Fruit fly (Drosophila melanogaster) whole organism, embryonic: ENCODE measurements around the gene ps.

Source experiments
- BtbVII ChIP-seq: fragments of 200-800 bp; sonication (Bioruptor generic); optimal IDR thresholded peaks from 3 replicates; lab custom pipeline; 2017; ENCODE audit warnings: missing biosample characterization, mild to moderate bottlenecking, missing genetic modification characterization
- CG10543 ChIP-seq: fragments of 200-800 bp; sonication (Bioruptor generic); optimal IDR thresholded peaks from 3 replicates; lab custom pipeline; 2017; ENCODE audit warnings: missing biosample characterization, mild to moderate bottlenecking, missing genetic modification characterization, moderate library complexity
- CG13287 ChIP-seq: fragments of 200-800 bp; sonication (Bioruptor generic); IDR thresholded peaks from 2 replicates; pipeline ENCODE4 v1.3.6; 2022; ENCODE audit warnings: missing biosample characterization, missing genetic modification characterization; ENCODE audit not compliant: partially characterized antibody
- CG13296 ChIP-seq: fragments of 200-800 bp; sonication (Bioruptor generic); optimal IDR thresholded peaks from 3 replicates; lab custom pipeline; 2018; ENCODE audit warnings: missing biosample characterization, mild to moderate bottlenecking, missing genetic modification characterization
- CG13894 ChIP-seq: fragments of 200-800 bp; sonication (Bioruptor generic); optimal IDR thresholded peaks from 3 replicates; lab custom pipeline; 2018; ENCODE audit warnings: missing biosample characterization, mild to moderate bottlenecking, missing genetic modification characterization, moderate library complexity
- CG15601 ChIP-seq: fragments of 200-800 bp; sonication (Bioruptor generic); optimal IDR thresholded peaks from 3 replicates; lab custom pipeline; 2019; ENCODE audit warnings: missing biosample characterization, mild to moderate bottlenecking, missing genetic modification characterization, moderate library complexity
- CG17359 ChIP-seq: fragments of 200-800 bp; sonication (Bioruptor generic); optimal IDR thresholded peaks from 3 replicates; lab custom pipeline; 2018; ENCODE audit warnings: missing biosample characterization, mild to moderate bottlenecking, missing genetic modification characterization, moderate library complexity
- CG17568 ChIP-seq: fragments of 200-800 bp; sonication (Bioruptor generic); optimal IDR thresholded peaks from 2 replicates; lab custom pipeline; 2018; ENCODE audit warnings: missing biosample characterization, mild to moderate bottlenecking, missing genetic modification characterization, moderate library complexity
- CG2889 ChIP-seq: fragments of 200-800 bp; sonication (Bioruptor generic); IDR thresholded peaks from 3 replicates; pipeline ENCODE4 v1.3.6; 2022; ENCODE audit warnings: missing biosample characterization, missing genetic modification characterization
- CG30431 ChIP-seq: fragments of 200-800 bp; sonication (Bioruptor generic); optimal IDR thresholded peaks from 2 replicates; lab custom pipeline; 2017; ENCODE audit warnings: missing biosample characterization, missing genetic modification characterization
- CG3163 ChIP-seq: fragments of 200-800 bp; sonication (Bioruptor generic); optimal IDR thresholded peaks from 3 replicates; lab custom pipeline; 2016; ENCODE audit warnings: missing biosample characterization, missing genetic modification characterization
- CG4328 ChIP-seq: fragments of 200-800 bp; sonication (Bioruptor generic); optimal IDR thresholded peaks from 3 replicates; lab custom pipeline; 2017; ENCODE audit warnings: missing biosample characterization, missing genetic modification reagents, missing genetic modification characterization
- CG5180 ChIP-seq: fragments of 200-800 bp; sonication (Bioruptor generic); optimal IDR thresholded peaks from 3 replicates; lab custom pipeline; 2017; ENCODE audit warnings: missing biosample characterization, missing genetic modification characterization, mild to moderate bottlenecking, moderate library complexity, missing genetic modification reagents
- CG7839 ChIP-seq: fragments of 200-800 bp; sonication (Bioruptor generic); optimal IDR thresholded peaks from 3 replicates; lab custom pipeline; 2018; ENCODE audit warnings: missing biosample characterization, mild to moderate bottlenecking, missing genetic modification characterization, moderate library complexity
- CG7963 ChIP-seq: fragments of 200-800 bp; sonication (Bioruptor generic); IDR thresholded peaks from 3 replicates; pipeline ENCODE4 v1.3.6; 2022; ENCODE audit warnings: missing biosample characterization, missing genetic modification characterization; ENCODE audit not compliant: partially characterized antibody
- CG8281 ChIP-seq: fragments of 200-800 bp; sonication (Bioruptor generic); optimal IDR thresholded peaks from 2 replicates; lab custom pipeline; 2018; ENCODE audit warnings: missing biosample characterization, mild to moderate bottlenecking, missing genetic modification characterization, moderate library complexity
- CG8924 ChIP-seq: fragments of 200-800 bp; optimal IDR thresholded peaks from 3 replicates; lab custom pipeline; 2019; ENCODE audit warnings: missing biosample characterization, mild to moderate bottlenecking, missing genetic modification characterization, moderate library complexity
- CHES-1-like ChIP-seq: fragments of 200-800 bp; sonication (Bioruptor generic); optimal IDR thresholded peaks from 2 replicates; lab custom pipeline; 2016; ENCODE audit warnings: missing biosample characterization, missing genetic modification characterization
- CrebB ChIP-seq: fragments of 200-800 bp; sonication (Bioruptor generic); optimal IDR thresholded peaks from 3 replicates; lab custom pipeline; 2018; ENCODE audit warnings: missing biosample characterization, mild to moderate bottlenecking, missing genetic modification characterization
- D19A ChIP-seq: fragments of 200-800 bp; optimal IDR thresholded peaks from 3 replicates; lab custom pipeline; 2019; ENCODE audit warnings: missing biosample characterization, mild to moderate bottlenecking, missing genetic modification characterization, moderate library complexity
- Dek ChIP-seq: fragments of 200-800 bp; sonication (Bioruptor generic); optimal IDR thresholded peaks from 3 replicates; lab custom pipeline; 2019; ENCODE audit warnings: missing biosample characterization, mild to moderate bottlenecking, missing genetic modification characterization, moderate library complexity
- Dip3 ChIP-seq: fragments of 200-800 bp; sonication (Bioruptor generic); optimal IDR thresholded peaks from 3 replicates; lab custom pipeline; 2016; ENCODE audit warnings: missing biosample characterization, missing genetic modification characterization
- Fer3 ChIP-seq: fragments of 200-800 bp; sonication (Bioruptor generic); optimal IDR thresholded peaks from 2 replicates; lab custom pipeline; 2018; ENCODE audit warnings: missing biosample characterization, mild to moderate bottlenecking, missing genetic modification characterization, moderate library complexity
- Gug ChIP-seq: fragments of 200-800 bp; sonication (Bioruptor generic); IDR thresholded peaks from 4 replicates; pipeline ENCODE4 v1.3.6; 2022; ENCODE audit warnings: missing biosample characterization, missing genetic modification characterization
- Hand ChIP-seq: fragments of 200-800 bp; sonication (Bioruptor generic); optimal IDR thresholded peaks from 2 replicates; lab custom pipeline; 2017; ENCODE audit warnings: mild to moderate bottlenecking, missing biosample characterization, missing genetic modification reagents, missing genetic modification characterization
- Hr51 ChIP-seq, 2 experiments: fragments of 200-800 bp; sonication (Bioruptor generic); optimal IDR thresholded peaks; 2 replicates in 1 of 2; 3 replicates in 1 of 2; lab custom pipeline; 2016 to 2018; ENCODE audit warnings: missing biosample characterization in 2 of 2, missing genetic modification characterization in 2 of 2, mild to moderate bottlenecking in 1 of 2, moderate library complexity in 1 of 2
- Max ChIP-seq: fragments of 200-800 bp; sonication (Bioruptor generic); optimal IDR thresholded peaks from 2 replicates; lab custom pipeline; 2016; ENCODE audit warnings: missing biosample characterization, mild to moderate bottlenecking, missing genetic modification characterization
- Meics ChIP-seq: fragments of 200-800 bp; sonication (Bioruptor generic); optimal IDR thresholded peaks from 2 replicates; lab custom pipeline; 2017; ENCODE audit warnings: missing biosample characterization, mild to moderate bottlenecking, missing genetic modification characterization
- Nf-YC ChIP-seq: fragments of 200-800 bp; optimal IDR thresholded peaks from 3 replicates; lab custom pipeline; 2019; ENCODE audit warnings: missing biosample characterization, mild to moderate bottlenecking, missing genetic modification characterization, moderate library complexity
- NfI ChIP-seq: fragments of 200-800 bp; sonication (Bioruptor generic); optimal IDR thresholded peaks from 3 replicates; lab custom pipeline; 2018; ENCODE audit warnings: missing biosample characterization, mild to moderate bottlenecking, missing genetic modification characterization, moderate library complexity
- Trl ChIP-seq, 3 experiments: fragments of >200 bp in 2 of 3; fragments of 200-800 bp in 1 of 3; sonication (Bioruptor generic) in 1 of 3; optimal IDR thresholded peaks; 2 replicates in 1 of 3; 3 replicates in 2 of 3; lab custom pipeline; 2016 to 2017; ENCODE audit warnings: missing biosample characterization in 1 of 3, missing genetic modification characterization in 1 of 3
- YL-1 ChIP-seq: fragments of 200-800 bp; sonication (Bioruptor generic); optimal IDR thresholded peaks from 3 replicates; lab custom pipeline; 2017; ENCODE audit warnings: missing biosample characterization, mild to moderate bottlenecking, missing genetic modification characterization
- chn ChIP-seq: fragments of 200-800 bp; sonication (Bioruptor generic); optimal IDR thresholded peaks from 2 replicates; lab custom pipeline; 2016; ENCODE audit warnings: missing biosample characterization, missing genetic modification characterization
- ems ChIP-seq: fragments of 200-800 bp; sonication (Bioruptor generic); optimal IDR thresholded peaks from 3 replicates; lab custom pipeline; 2016; ENCODE audit warnings: missing biosample characterization, missing genetic modification characterization
- fd64A ChIP-seq: fragments of 200-800 bp; sonication (Bioruptor generic); optimal IDR thresholded peaks from 3 replicates; lab custom pipeline; 2018; ENCODE audit warnings: missing biosample characterization, mild to moderate bottlenecking, missing genetic modification characterization
- gcm2 ChIP-seq: fragments of 200-800 bp; sonication (Bioruptor generic); optimal IDR thresholded peaks from 2 replicates; lab custom pipeline; 2016; ENCODE audit warnings: missing biosample characterization, missing genetic modification characterization
- gsb-n ChIP-seq: fragments of 200-800 bp; sonication (Bioruptor generic); optimal IDR thresholded peaks from 3 replicates; lab custom pipeline; 2018; ENCODE audit warnings: missing biosample characterization, mild to moderate bottlenecking, missing genetic modification characterization
- insv ChIP-seq, 2 experiments: fragments of 200-800 bp; sonication (Bioruptor generic); optimal IDR thresholded peaks; 3 replicates each; lab custom pipeline; 2016 to 2018; ENCODE audit warnings: missing biosample characterization in 2 of 2, missing genetic modification characterization in 2 of 2
- kah ChIP-seq: fragments of 200-800 bp; sonication (Bioruptor generic); optimal IDR thresholded peaks from 2 replicates; lab custom pipeline; 2018; ENCODE audit warnings: missing biosample characterization, mild to moderate bottlenecking, missing genetic modification characterization
- lbe ChIP-seq: fragments of 200-800 bp; sonication (Bioruptor generic); optimal IDR thresholded peaks from 2 replicates; lab custom pipeline; 2016; ENCODE audit warnings: missing biosample characterization, mild to moderate bottlenecking, missing genetic modification characterization
- nom ChIP-seq: fragments of 200-800 bp; sonication (Bioruptor generic); optimal IDR thresholded peaks from 2 replicates; lab custom pipeline; 2017; ENCODE audit warnings: missing biosample characterization, missing genetic modification characterization, mild to moderate bottlenecking, moderate library complexity, missing genetic modification reagents
- phol ChIP-seq: fragments of 200-800 bp; sonication (Bioruptor generic); optimal IDR thresholded peaks from 3 replicates; lab custom pipeline; 2018; ENCODE audit warnings: missing biosample characterization, mild to moderate bottlenecking, missing genetic modification characterization, moderate library complexity
- scrt ChIP-seq: fragments of 200-800 bp; sonication (Bioruptor generic); optimal IDR thresholded peaks from 2 replicates; lab custom pipeline; 2018; ENCODE audit warnings: missing biosample characterization, mild to moderate bottlenecking, missing genetic modification characterization, moderate library complexity
- sd ChIP-seq: fragments of 200-800 bp; sonication (Bioruptor generic); optimal IDR thresholded peaks from 3 replicates; lab custom pipeline; 2018; ENCODE audit warnings: missing biosample characterization, mild to moderate bottlenecking, missing genetic modification characterization, moderate library complexity
- sens ChIP-seq: fragments of 200-800 bp; sonication (Bioruptor generic); peaks from one replicate; lab custom pipeline; 2016; ENCODE audit warnings: missing biosample characterization, missing genetic modification characterization
- unpg ChIP-seq: fragments of 200-800 bp; sonication (Bioruptor generic); optimal IDR thresholded peaks from 3 replicates; lab custom pipeline; 2018; ENCODE audit warnings: missing biosample characterization, mild to moderate bottlenecking, missing genetic modification characterization, moderate library complexity
- zf30C ChIP-seq: fragments of 200-800 bp; sonication (Bioruptor generic); optimal IDR thresholded peaks from 3 replicates; lab custom pipeline; 2018; ENCODE audit warnings: missing biosample characterization, mild to moderate bottlenecking, missing genetic modification characterization

Gene ps

dm6 chr3R:9417577-9418334 lies at the start of gene ps:
TSS of gene ps (plus strand) at chr3R:9417940.
- 0 out of 4 replicates have a peak, but pooled peaks have one; percentile 18 for TF ChIP-seq Gug
- peak; percentile 21 for TF ChIP-seq Dek (tag; lab: Kevin White, UChicago)
- no peak for TF ChIP-seq gcm2 (GFP tag; lab: Kevin White, UChicago)
- TF ChIP-seq CG8924 (tag; lab: Kevin White, UChicago) = peak; percentile 61
- peak; percentile 26 for TF ChIP-seq Nf-YC (tag; lab: Kevin White, UChicago)
- peak in 1 of 2 experiments; percentile 78 for TF ChIP-seq insv (GFP tag; optimal IDR thresholded peaks at IDR 0.05; lab: Kevin White, UChicago)
- TF ChIP-seq nom (GFP tag; lab: Kevin White, UChicago) = peak; percentile 50
- TF ChIP-seq CG5180 (GFP tag; lab: Kevin White, UChicago) = no peak
- peak; percentile 86 for TF ChIP-seq sens
- peak; percentile 17 for TF ChIP-seq Meics (GFP tag; lab: Kevin White, UChicago)
- peak; percentile 50 for TF ChIP-seq CG13296
- TF ChIP-seq YL-1 = peak; percentile 6
- no peak for TF ChIP-seq gsb-n (tag; lab: Kevin White, UChicago)
- TF ChIP-seq CG17359 (tag; lab: Kevin White, UChicago) = no peak
- TF ChIP-seq CG13894 (tag; lab: Kevin White, UChicago) = peak; percentile 16
- TF ChIP-seq BtbVII (GFP tag; lab: Kevin White, UChicago) = peak; percentile 43
- TF ChIP-seq CG7963 (GFP tag; lab: Robert Waterston, UW) = no peak
- TF ChIP-seq CG4328 (GFP tag; lab: Kevin White, UChicago) = peak; percentile 5
- TF ChIP-seq NfI (GFP tag; lab: Kevin White, UChicago) = peak; percentile 50
- TF ChIP-seq chn (GFP tag; lab: Kevin White, UChicago) = no peak
- peak; percentile 91 to 97 for TF ChIP-seq Trl (optimal IDR thresholded peaks at IDR 0.05; lab: Kevin White, UChicago)
- TF ChIP-seq Trl (GFP tag; optimal IDR thresholded peaks at IDR 0.05; lab: Kevin White, UChicago) = peak; percentile 61
- TF ChIP-seq unpg (GFP tag; lab: Kevin White, UChicago) = peak; percentile 16
- TF ChIP-seq kah (GFP tag; lab: Kevin White, UChicago) = peak; percentile 99
- TF ChIP-seq Hr51 (GFP tag; optimal IDR thresholded peaks at IDR 0.05; lab: Kevin White, UChicago) = peak in 1 of 2 experiments; percentile 0
- peak; percentile 80 for TF ChIP-seq CG3163
- peak; percentile 44 for TF ChIP-seq scrt (GFP tag; lab: Kevin White, UChicago)
- TF ChIP-seq CG2889 (GFP tag; lab: Robert Waterston, UW) = no peak
- peak; percentile 19 for TF ChIP-seq zf30C (GFP tag; lab: Kevin White, UChicago)
- no peak for TF ChIP-seq CG13287 (GFP tag; lab: Robert Waterston, UW)
- TF ChIP-seq D19A = peak; percentile 51
- no peak for TF ChIP-seq phol (tag; lab: Kevin White, UChicago)
- no peak for TF ChIP-seq fd64A
- TF ChIP-seq lbe (GFP tag; lab: Kevin White, UChicago) = peak; percentile 7
- TF ChIP-seq Dip3 (GFP tag; lab: Kevin White, UChicago) = no peak
- peak; percentile 29 for TF ChIP-seq CrebB (tag; lab: Kevin White, UChicago)
- peak; percentile 8 for TF ChIP-seq ems
- TF ChIP-seq CG15601 (tag; lab: Kevin White, UChicago) = peak; percentile 1
- TF ChIP-seq CG10543 (GFP tag; lab: Kevin White, UChicago) = peak; percentile 77
- TF ChIP-seq Hand (GFP tag; lab: Kevin White, UChicago) = peak; percentile 31
- TF ChIP-seq CG17568 (GFP tag; lab: Kevin White, UChicago) = peak; percentile 27
- peak; percentile 27 for TF ChIP-seq Fer3 (tag; lab: Kevin White, UChicago)
- TF ChIP-seq sd (tag; lab: Kevin White, UChicago) = peak; percentile 99
- peak; percentile 6 for TF ChIP-seq Max (GFP tag; lab: Kevin White, UChicago)
- TF ChIP-seq CHES-1-like (GFP tag; lab: Kevin White, UChicago) = peak; percentile 22
- TF ChIP-seq CG8281 (tag; lab: Kevin White, UChicago) = peak; percentile 64
- TF ChIP-seq CG7839 (tag; lab: Kevin White, UChicago) = no peak
- no peak for TF ChIP-seq CG30431 (GFP tag; lab: Kevin White, UChicago)
